Fruit fly (Drosophila melanogaster) whole organism, embryonic: ENCODE measurements around the gene Rh5.
A peak's percentile ranks its signal among the peaks of the same experiment; 100 is the strongest.

Source experiments
- ATbp ChIP-seq: fragments of 200-800 bp; sonication (Bioruptor generic); optimal IDR thresholded peaks from 2 replicates; lab custom pipeline; 2017; ENCODE audit warnings: missing biosample characterization, mild to moderate bottlenecking, missing genetic modification characterization, missing genetic modification reagents
- Asciz ChIP-seq: fragments of 200-800 bp; sonication (Bioruptor generic); optimal IDR thresholded peaks from 2 replicates; lab custom pipeline; 2017; ENCODE audit warnings: missing biosample characterization, mild to moderate bottlenecking, missing genetic modification characterization, missing genetic modification reagents
- Bdp1 ChIP-seq: fragments of 200-800 bp; sonication (Bioruptor generic); optimal IDR thresholded peaks from 3 replicates; lab custom pipeline; 2016; ENCODE audit warnings: missing biosample characterization, missing genetic modification characterization
- Bgb ChIP-seq: fragments of 200-800 bp; sonication (Bioruptor generic); IDR thresholded peaks from 2 replicates; pipeline ENCODE4 v1.3.6; 2022; ENCODE audit warnings: missing biosample characterization, missing genetic modification characterization; ENCODE audit not compliant: partially characterized antibody
- CG10431 ChIP-seq: fragments of 200-800 bp; sonication (Bioruptor generic); optimal IDR thresholded peaks from 3 replicates; lab custom pipeline; 2018; ENCODE audit warnings: missing biosample characterization, mild to moderate bottlenecking, missing genetic modification characterization
- CG10462 ChIP-seq: fragments of 200-800 bp; sonication (Bioruptor generic); optimal IDR thresholded peaks from 2 replicates; lab custom pipeline; 2016; ENCODE audit warnings: missing biosample characterization, missing genetic modification characterization
- CG12071 ChIP-seq: fragments of 200-800 bp; sonication (Bioruptor generic); optimal IDR thresholded peaks from 3 replicates; lab custom pipeline; 2018; ENCODE audit warnings: missing biosample characterization, mild to moderate bottlenecking, missing genetic modification characterization
- CG13296 ChIP-seq: fragments of 200-800 bp; sonication (Bioruptor generic); optimal IDR thresholded peaks from 3 replicates; lab custom pipeline; 2018; ENCODE audit warnings: missing biosample characterization, mild to moderate bottlenecking, missing genetic modification characterization
- CG14441 ChIP-seq: fragments of 200-800 bp; sonication (Bioruptor generic); IDR thresholded peaks from 2 replicates; pipeline ENCODE4 v1.3.6; 2022; ENCODE audit warnings: missing biosample characterization, missing genetic modification characterization
- CG14710 ChIP-seq: fragments of 200-800 bp; sonication (Bioruptor generic); optimal IDR thresholded peaks from 3 replicates; lab custom pipeline; 2019; ENCODE audit warnings: missing biosample characterization, mild to moderate bottlenecking, missing genetic modification characterization, moderate library complexity
- CG15601 ChIP-seq: fragments of 200-800 bp; sonication (Bioruptor generic); optimal IDR thresholded peaks from 3 replicates; lab custom pipeline; 2019; ENCODE audit warnings: missing biosample characterization, mild to moderate bottlenecking, missing genetic modification characterization, moderate library complexity
- CG1603 ChIP-seq: fragments of 200-800 bp; sonication (Bioruptor generic); optimal IDR thresholded peaks from 2 replicates; lab custom pipeline; 2019; ENCODE audit warnings: missing biosample characterization, mild to moderate bottlenecking, missing genetic modification characterization, moderate library complexity
- CG17359 ChIP-seq: fragments of 200-800 bp; sonication (Bioruptor generic); optimal IDR thresholded peaks from 3 replicates; lab custom pipeline; 2018; ENCODE audit warnings: missing biosample characterization, mild to moderate bottlenecking, missing genetic modification characterization, moderate library complexity
- CG31441 ChIP-seq: fragments of 200-800 bp; sonication (Bioruptor generic); IDR thresholded peaks from 2 replicates; pipeline ENCODE4 v1.3.6; 2022; ENCODE audit warnings: missing biosample characterization, missing genetic modification characterization
- CG33557 ChIP-seq: fragments of 200-800 bp; sonication (Bioruptor generic); optimal IDR thresholded peaks from 2 replicates; lab custom pipeline; 2019; ENCODE audit warnings: missing biosample characterization, mild to moderate bottlenecking, missing genetic modification characterization, moderate library complexity
- CG3407 ChIP-seq: fragments of 200-800 bp; sonication (Bioruptor generic); optimal IDR thresholded peaks from 2 replicates; lab custom pipeline; 2018; ENCODE audit warnings: missing biosample characterization, mild to moderate bottlenecking, missing genetic modification characterization
- CG4707 ChIP-seq: fragments of 200-800 bp; sonication (Bioruptor generic); optimal IDR thresholded peaks from 2 replicates; lab custom pipeline; 2018; ENCODE audit warnings: missing biosample characterization, mild to moderate bottlenecking, missing genetic modification characterization, moderate library complexity
- CG5180 ChIP-seq: fragments of 200-800 bp; sonication (Bioruptor generic); optimal IDR thresholded peaks from 3 replicates; lab custom pipeline; 2017; ENCODE audit warnings: missing biosample characterization, missing genetic modification characterization, mild to moderate bottlenecking, moderate library complexity, missing genetic modification reagents
- CrebB ChIP-seq: fragments of 200-800 bp; sonication (Bioruptor generic); optimal IDR thresholded peaks from 3 replicates; lab custom pipeline; 2018; ENCODE audit warnings: missing biosample characterization, mild to moderate bottlenecking, missing genetic modification characterization
- D19A ChIP-seq: fragments of 200-800 bp; optimal IDR thresholded peaks from 3 replicates; lab custom pipeline; 2019; ENCODE audit warnings: missing biosample characterization, mild to moderate bottlenecking, missing genetic modification characterization, moderate library complexity
- Dp ChIP-seq: fragments of 200-800 bp; sonication (Bioruptor generic); optimal IDR thresholded peaks from 2 replicates; lab custom pipeline; 2018; ENCODE audit warnings: missing biosample characterization, mild to moderate bottlenecking, missing genetic modification characterization, moderate library complexity
- Fer3 ChIP-seq: fragments of 200-800 bp; sonication (Bioruptor generic); optimal IDR thresholded peaks from 2 replicates; lab custom pipeline; 2018; ENCODE audit warnings: missing biosample characterization, mild to moderate bottlenecking, missing genetic modification characterization, moderate library complexity
- Gug ChIP-seq: fragments of 200-800 bp; sonication (Bioruptor generic); IDR thresholded peaks from 4 replicates; pipeline ENCODE4 v1.3.6; 2022; ENCODE audit warnings: missing biosample characterization, missing genetic modification characterization
- H2.0 ChIP-seq: fragments of 200-800 bp; sonication (Bioruptor generic); IDR thresholded peaks from 2 replicates; pipeline ENCODE4 v1.3.6; 2022; ENCODE audit warnings: missing biosample characterization, missing genetic modification characterization
- MTF-1 ChIP-seq: fragments of 200-800 bp; sonication (Bioruptor generic); optimal IDR thresholded peaks from 2 replicates; lab custom pipeline; 2018; ENCODE audit warnings: missing biosample characterization, mild to moderate bottlenecking, missing genetic modification characterization, borderline replicate concordance
- NFAT ChIP-seq: fragments of 200-800 bp; sonication (Bioruptor generic); IDR thresholded peaks from 2 replicates; pipeline ENCODE4 v1.3.6; 2022; ENCODE audit warnings: missing biosample characterization, missing genetic modification characterization
- Sox100B ChIP-seq: fragments of 200-800 bp; sonication (Bioruptor generic); optimal IDR thresholded peaks from 3 replicates; lab custom pipeline; 2018; ENCODE audit warnings: missing biosample characterization, mild to moderate bottlenecking, missing genetic modification characterization
- Sry-β ChIP-seq: fragments of 200-800 bp; sonication (Bioruptor generic); optimal IDR thresholded peaks from 2 replicates; lab custom pipeline; 2018; ENCODE audit warnings: missing biosample characterization, mild to moderate bottlenecking, missing genetic modification characterization, moderate library complexity
- YL-1 ChIP-seq: fragments of 200-800 bp; sonication (Bioruptor generic); optimal IDR thresholded peaks from 3 replicates; lab custom pipeline; 2017; ENCODE audit warnings: missing biosample characterization, mild to moderate bottlenecking, missing genetic modification characterization
- bsh ChIP-seq, 2 experiments: fragments of 200-800 bp; sonication (Bioruptor generic); optimal IDR thresholded peaks; 2 replicates each; lab custom pipeline; 2017 to 2018; ENCODE audit warnings: mild to moderate bottlenecking in 2 of 2, missing biosample characterization in 2 of 2, missing genetic modification characterization in 2 of 2, moderate library complexity in 1 of 2
- chm ChIP-seq: fragments of 200-800 bp; sonication (Bioruptor generic); IDR thresholded peaks from 2 replicates; pipeline ENCODE4 v1.3.6; 2022; ENCODE audit warnings: missing biosample characterization, missing genetic modification characterization
- ci ChIP-seq: fragments of 200-800 bp; sonication (Bioruptor generic); IDR thresholded peaks from 3 replicates; pipeline ENCODE4 v1.3.6; 2022; ENCODE audit warnings: missing biosample characterization, missing genetic modification characterization
- esg ChIP-seq: fragments of 200-800 bp; sonication (Bioruptor generic); conservative IDR thresholded peaks from 2 replicates; pipeline ENCODE4 v1.3.6; 2022; ENCODE audit warnings: missing biosample characterization, missing genetic modification characterization
- fd64A ChIP-seq: fragments of 200-800 bp; sonication (Bioruptor generic); optimal IDR thresholded peaks from 3 replicates; lab custom pipeline; 2018; ENCODE audit warnings: missing biosample characterization, mild to moderate bottlenecking, missing genetic modification characterization
- fd96Cb ChIP-seq: fragments of 200-800 bp; sonication (Bioruptor generic); optimal IDR thresholded peaks from 2 replicates; lab custom pipeline; 2018; ENCODE audit warnings: missing biosample characterization, mild to moderate bottlenecking, missing genetic modification characterization, moderate library complexity
- gcm ChIP-seq: fragments of 200-800 bp; sonication (Bioruptor generic); optimal IDR thresholded peaks from 2 replicates; lab custom pipeline; 2019; ENCODE audit warnings: missing biosample characterization, mild to moderate bottlenecking, missing genetic modification characterization, moderate library complexity
- gem ChIP-seq: fragments of 200-800 bp; sonication (Bioruptor generic); optimal IDR thresholded peaks from 2 replicates; lab custom pipeline; 2019; ENCODE audit warnings: missing biosample characterization, mild to moderate bottlenecking, missing genetic modification characterization, moderate library complexity
- gsb-n ChIP-seq: fragments of 200-800 bp; sonication (Bioruptor generic); optimal IDR thresholded peaks from 3 replicates; lab custom pipeline; 2018; ENCODE audit warnings: missing biosample characterization, mild to moderate bottlenecking, missing genetic modification characterization
- hkb ChIP-seq, 2 experiments: fragments of 200-800 bp in 1 of 2; fragments of >200 bp in 1 of 2; sonication (Bioruptor generic) in 1 of 2; IDR thresholded peaks in 1 of 2; optimal IDR thresholded peaks in 1 of 2; 2 replicates each; pipeline versions ENCODE4 v1.3.6 to Lab custom; 2017 to 2022; ENCODE audit warnings: missing biosample characterization in 1 of 2, missing genetic modification characterization in 1 of 2
- kni ChIP-seq: fragments of 200-800 bp; sonication (Bioruptor generic); optimal IDR thresholded peaks from 3 replicates; lab custom pipeline; 2017; ENCODE audit warnings: mild to moderate bottlenecking, missing biosample characterization, missing genetic modification reagents, missing genetic modification characterization
- nerfin-1 ChIP-seq: fragments of 200-800 bp; sonication (Bioruptor generic); optimal IDR thresholded peaks from 3 replicates; lab custom pipeline; 2019; ENCODE audit warnings: missing biosample characterization, mild to moderate bottlenecking, missing genetic modification characterization, moderate library complexity
- pita ChIP-seq: fragments of 200-800 bp; sonication (Bioruptor generic); optimal IDR thresholded peaks from 2 replicates; lab custom pipeline; 2017; ENCODE audit warnings: missing biosample characterization, mild to moderate bottlenecking, missing genetic modification characterization
- sens ChIP-seq: fragments of 200-800 bp; sonication (Bioruptor generic); peaks from one replicate; lab custom pipeline; 2016; ENCODE audit warnings: missing biosample characterization, missing genetic modification characterization
- slp2 ChIP-seq: fragments of 200-800 bp; sonication (Bioruptor generic); optimal IDR thresholded peaks from 2 replicates; lab custom pipeline; 2016; ENCODE audit warnings: missing biosample characterization, missing genetic modification characterization
- wek ChIP-seq: fragments of 200-800 bp; sonication (Bioruptor generic); optimal IDR thresholded peaks from 3 replicates; lab custom pipeline; 2018; ENCODE audit warnings: missing biosample characterization, mild to moderate bottlenecking, missing genetic modification characterization, moderate library complexity
- z ChIP-seq: fragments of 200-800 bp; sonication (Bioruptor generic); IDR thresholded peaks from 3 replicates; pipeline ENCODE4 v1.3.6; 2022; ENCODE audit warnings: missing biosample characterization, missing genetic modification characterization

Rh5 gene

dm6 chr2L:12048723-12049122 is 40.8 kb downstream of the Rh5 start, which contains the start of gene Plzf (continued):
- TF ChIP-seq YL-1 (GFP tag; lab: Kevin White, UChicago) = peak; percentile 14
- TF ChIP-seq Dp (GFP tag; lab: Kevin White, UChicago) = peak; percentile 35
- 0 out of 2 replicates have a peak, but pooled peaks have one; percentile 15 for TF ChIP-seq Bgb (GFP tag; lab: Robert Waterston, UW)
- TF ChIP-seq CG1603 = no peak

dm6 chr2L:12049133-12049532 is 41.2 kb downstream of the Rh5 start, which contains the start of gene PLCXD:
TSS of gene PLCXD (plus strand) at chr2L:12049418.
- TF ChIP-seq CG14710 (peak; percentile 29), CG5180 (GFP tag; lab: Kevin White, UChicago) (peak; percentile 91), NFAT (no peak), CG17359 (peak; percentile 15), chm (no peak), slp2 (GFP tag; lab: Kevin White, UChicago) (no peak), CG33557 (GFP tag; lab: Kevin White, UChicago) (peak; percentile 5), fd96Cb (tag; lab: Kevin White, UChicago) (no peak), esg (GFP tag; lab: Robert Waterston, UW) (no peak), sens (GFP tag; lab: Kevin White, UChicago) (peak; percentile 26), pita (no peak), CG15601 (peak; percentile 38), CG13296 (GFP tag; lab: Kevin White, UChicago) (peak; percentile 10), wek (GFP tag; lab: Kevin White, UChicago) (peak; percentile 9), hkb (optimal IDR thresholded peaks at IDR 0.05; lab: Kevin White, UChicago) (no peak), hkb (GFP tag; IDR thresholded peaks at IDR 0.05; lab: Robert Waterston, UW) (peak; percentile 37; the same call in 1 of the 2 replicates), CG4707 (GFP tag; lab: Kevin White, UChicago) (peak; percentile 36), MTF-1 (GFP tag; lab: Kevin White, UChicago) (peak; percentile 5), gcm (GFP tag; lab: Kevin White, UChicago) (no peak), CrebB (no peak), gem (peak; percentile 31), gsb-n (tag; lab: Kevin White, UChicago) (peak; percentile 24), H2.0 (no peak), Fer3 (tag; lab: Kevin White, UChicago) (peak; percentile 8), CG12071 (GFP tag; lab: Kevin White, UChicago) (peak; percentile 2), CG10462 (GFP tag; lab: Kevin White, UChicago) (no peak), ATbp (peak; percentile 57), z (GFP tag; lab: Robert Waterston, UW) (peak; percentile 67; the same call in 2 of the 3 replicates), Sry-β (GFP tag; lab: Kevin White, UChicago) (peak; percentile 24), CG3407 (GFP tag; lab: Kevin White, UChicago) (peak; percentile 39), Asciz (GFP tag; lab: Kevin White, UChicago) (peak; percentile 69), bsh (GFP tag; optimal IDR thresholded peaks at IDR 0.05; lab: Kevin White, UChicago) (peak in 1 of 2 experiments; percentile 45), CG31441 (0 out of 2 replicates have a peak, but pooled peaks have one; percentile 32), CG14441 (GFP tag; lab: Robert Waterston, UW) (no peak), CG10431 (GFP tag; lab: Kevin White, UChicago) (peak; percentile 53), Sox100B (GFP tag; lab: Kevin White, UChicago) (peak; percentile 55), ci (GFP tag; lab: Robert Waterston, UW) (peak; percentile 51; the same call in 2 of the 3 replicates), nerfin-1 (tag; lab: Kevin White, UChicago) (peak; percentile 9), fd64A (GFP tag; lab: Kevin White, UChicago) (peak; percentile 34), Bdp1 (GFP tag; lab: Kevin White, UChicago) (no peak), kni (GFP tag; lab: Kevin White, UChicago) (peak; percentile 20), Gug (GFP tag; lab: Robert Waterston, UW) (no peak), D19A (tag; lab: Kevin White, UChicago) (peak; percentile 14)
